Worm (Caenorhabditis elegans) whole organism, L4/young adult: ENCODE data around the gene F20D1.22.

ENCODE experiments used
- W03F9.2 ChIP-seq: fragments of 150-350 bp; optimal IDR thresholded peaks from 2 replicates; lab custom pipeline; 2014; ENCODE audit warnings: missing biosample characterization, missing genetic modification characterization
- dao-5 ChIP-seq: sonication (generic microtip); optimal IDR thresholded peaks from 2 replicates; lab custom pipeline; 2016; ENCODE audit warnings: missing genotype, missing genetic modification characterization, moderate library complexity, missing compliant biosample characterization
- him-1 ChIP-seq: sonication (generic microtip); optimal IDR thresholded peaks from 2 replicates; lab custom pipeline; 2016; ENCODE audit warnings: missing genotype, missing genetic modification reagents, missing genetic modification characterization, missing compliant biosample characterization

Gene F20D1.22

DNA sequence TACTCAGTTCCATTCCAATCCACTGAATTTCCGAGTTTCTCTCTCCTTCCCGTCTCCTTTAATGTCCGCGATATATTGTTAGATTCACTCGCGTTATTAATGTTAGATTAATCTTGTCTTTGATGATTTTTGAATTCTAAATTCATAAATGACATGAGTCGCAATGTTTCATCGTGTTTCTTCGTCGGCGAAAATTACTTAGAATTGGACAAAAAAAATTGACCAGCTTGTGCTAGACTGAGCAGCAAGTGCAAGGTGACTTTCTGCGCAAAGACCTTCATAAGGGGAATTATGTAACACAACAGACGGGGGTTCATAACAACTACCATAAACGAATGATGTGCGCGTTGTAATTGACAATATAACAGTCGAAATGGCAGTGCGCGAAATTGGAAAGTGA, 8.2 kb upstream of the F20D1.22 start:
- TF ChIP-seq W03F9.2 (tag; lab: Kevin White, UChicago) (no peak), him-1 (tag; lab: Kevin White, UChicago) (no peak), dao-5 (tag; lab: Kevin White, UChicago) (no peak)

DNA sequence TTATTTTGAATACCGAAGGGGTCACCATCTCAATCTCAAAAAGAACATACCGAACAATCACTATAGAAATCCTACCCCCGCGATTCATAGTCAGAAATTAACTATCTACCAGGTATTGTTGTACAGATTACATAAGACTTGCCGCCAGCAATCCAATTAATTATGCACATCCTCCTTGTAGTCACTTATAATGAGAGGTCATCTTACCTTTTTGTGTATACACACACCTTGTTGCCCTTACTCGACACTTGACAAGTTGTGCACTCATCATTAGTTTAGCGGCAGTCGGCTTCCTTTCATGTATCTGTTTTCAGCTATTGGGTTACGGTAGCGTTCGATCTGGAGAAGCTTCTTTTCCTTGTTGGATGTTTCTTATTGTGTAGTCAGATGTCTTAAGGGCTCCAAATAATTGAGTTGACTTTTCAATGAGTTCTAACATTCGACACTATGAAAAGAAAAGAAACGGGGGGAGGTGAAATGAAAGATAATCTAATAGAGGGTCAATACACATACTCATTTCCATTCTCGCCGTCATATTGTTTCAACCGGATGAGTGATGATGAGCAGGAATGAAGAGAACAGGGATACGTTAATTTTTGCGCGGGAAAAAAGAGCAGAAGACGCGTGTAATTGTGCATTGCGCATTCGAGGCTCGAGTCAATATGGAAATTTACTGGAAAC, 7.1 kb upstream of the F20D1.22 start:
- TF ChIP-seq him-1 (tag; lab: Kevin White, UChicago) = no peak
- TF ChIP-seq dao-5 (tag; lab: Kevin White, UChicago) = no peak
- no peak for TF ChIP-seq W03F9.2 (tag; lab: Kevin White, UChicago)

DNA sequence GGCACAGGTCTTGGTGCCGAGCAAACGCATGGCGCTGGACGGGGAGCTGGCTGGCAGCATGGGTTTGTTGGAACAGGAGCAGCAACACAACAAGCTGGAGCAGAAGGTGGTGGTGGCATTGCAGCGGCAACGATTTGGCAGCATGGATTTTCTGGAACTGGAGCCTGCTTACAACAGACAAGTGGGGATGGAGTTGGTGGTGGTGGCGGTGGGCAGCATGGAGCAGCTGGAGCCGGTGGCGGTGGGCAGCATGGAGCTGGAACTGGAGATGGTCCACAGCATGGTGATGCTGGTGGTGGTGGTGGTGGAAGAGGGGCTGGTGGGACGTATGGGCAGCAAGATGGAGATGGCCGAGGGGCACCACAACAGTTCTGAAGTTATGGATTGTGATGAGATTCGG, 5.8 kb upstream of the F20D1.22 start:
- TF ChIP-seq W03F9.2 (tag; lab: Kevin White, UChicago) (no peak), dao-5 (tag; lab: Kevin White, UChicago) (no peak), him-1 (tag; lab: Kevin White, UChicago) (no peak)

DNA sequence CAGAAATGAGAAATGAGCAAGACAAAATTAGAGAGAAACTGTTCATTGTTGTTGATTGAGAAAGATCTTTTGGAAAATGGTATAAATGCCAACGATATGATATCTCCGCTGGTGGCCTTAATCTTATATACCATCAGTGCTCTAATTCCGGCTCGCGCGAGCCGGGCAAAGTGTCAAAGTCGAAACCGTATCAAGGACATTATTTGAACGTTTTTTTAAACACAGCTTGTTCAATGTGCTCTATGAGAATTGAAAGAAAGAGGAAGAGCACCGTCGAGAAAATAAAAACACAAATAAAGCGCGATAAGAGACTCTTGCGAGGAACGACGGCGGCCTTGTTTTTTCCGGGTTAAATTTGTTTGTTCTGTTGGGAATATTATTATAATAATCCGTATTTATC, 5.1 kb upstream of the F20D1.22 start, which contains the start of gene idpp-3:
Gene idpp-3 (minus strand): TSS at position 101 of the 400 bp plus-strand sequence.
- no peak for TF ChIP-seq dao-5 (tag; lab: Kevin White, UChicago)
- no peak for TF ChIP-seq W03F9.2 (tag; lab: Kevin White, UChicago)
- no peak for TF ChIP-seq him-1 (tag; lab: Kevin White, UChicago)

DNA sequence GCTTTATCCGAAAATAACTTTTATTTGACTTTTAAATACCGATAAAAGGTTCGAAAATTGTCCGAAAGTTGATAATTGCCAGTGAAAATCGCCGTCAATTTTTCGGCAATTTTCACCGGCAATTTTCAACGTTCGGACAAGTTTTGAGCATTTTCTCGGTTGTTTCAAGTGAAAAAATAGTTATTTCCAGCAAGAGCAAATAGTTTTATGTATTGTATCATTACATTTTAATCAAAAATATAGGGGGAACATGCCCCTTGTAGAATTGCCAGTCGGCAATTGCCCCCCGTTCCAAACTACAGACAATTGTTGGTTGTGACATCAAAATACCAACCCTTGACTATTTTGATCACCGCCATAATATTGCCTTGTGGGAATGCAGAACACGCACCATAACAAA, 4.2 kb upstream of the F20D1.22 start, which contains the start of gene rgs-10:
Gene rgs-10 (plus strand): TSS at position 301 of the 400 bp plus-strand sequence.
- TF ChIP-seq him-1 (tag; lab: Kevin White, UChicago) (no peak), dao-5 (tag; lab: Kevin White, UChicago) (no peak), W03F9.2 (tag; lab: Kevin White, UChicago) (no peak)

DNA sequence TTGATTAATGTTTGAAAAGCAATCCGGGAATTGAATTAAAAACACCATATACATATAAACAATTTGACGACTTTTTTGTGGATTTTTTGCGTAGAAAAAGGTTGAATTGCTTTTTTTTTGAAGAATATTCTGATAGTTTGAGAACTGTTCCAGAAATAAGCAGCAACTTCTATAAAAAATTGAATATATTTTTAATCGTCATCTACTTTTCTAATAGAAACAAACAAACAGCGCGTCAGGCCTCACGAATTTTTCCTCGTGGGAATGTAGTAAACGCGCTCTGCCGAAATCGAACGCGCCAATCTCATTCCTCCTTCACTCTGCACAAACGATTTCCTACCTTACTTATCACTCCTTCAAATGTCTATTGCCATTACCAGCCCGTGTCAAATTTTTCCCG, 2.4 kb upstream of the F20D1.22 start, which contains the start of gene rgs-11:
Gene rgs-11 (plus strand): TSS at position 301 of the 400 bp plus-strand sequence.
- TF ChIP-seq him-1 (tag; lab: Kevin White, UChicago) (no peak), W03F9.2 (tag; lab: Kevin White, UChicago) (no peak), dao-5 (tag; lab: Kevin White, UChicago) (no peak)

DNA sequence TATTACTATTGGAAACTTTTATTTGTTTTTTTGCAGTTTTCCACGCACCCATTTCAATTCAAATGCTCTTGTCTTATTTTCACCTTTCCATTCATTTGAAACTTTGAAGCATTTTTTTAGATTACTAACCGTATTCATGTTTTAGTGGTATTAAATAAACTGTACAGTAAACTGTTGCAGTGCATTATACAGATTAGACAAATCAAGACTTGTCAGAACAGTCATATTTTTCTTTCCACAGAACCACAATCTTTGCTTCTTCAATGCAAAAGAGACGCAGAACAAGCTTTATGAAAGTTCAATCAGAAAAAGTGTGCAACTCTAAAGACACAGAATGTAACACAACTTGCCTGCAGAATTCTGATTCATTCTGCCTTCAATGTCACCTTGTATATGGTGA, 854 bp upstream of the F20D1.22 start, which contains the start of gene F45B8.5:
Gene F45B8.5 (plus strand): TSS at position 301 of the 400 bp plus-strand sequence.
- no peak for TF ChIP-seq W03F9.2 (tag; lab: Kevin White, UChicago)
- TF ChIP-seq dao-5 (tag; lab: Kevin White, UChicago) = no peak
- TF ChIP-seq him-1 (tag; lab: Kevin White, UChicago) = no peak

DNA sequence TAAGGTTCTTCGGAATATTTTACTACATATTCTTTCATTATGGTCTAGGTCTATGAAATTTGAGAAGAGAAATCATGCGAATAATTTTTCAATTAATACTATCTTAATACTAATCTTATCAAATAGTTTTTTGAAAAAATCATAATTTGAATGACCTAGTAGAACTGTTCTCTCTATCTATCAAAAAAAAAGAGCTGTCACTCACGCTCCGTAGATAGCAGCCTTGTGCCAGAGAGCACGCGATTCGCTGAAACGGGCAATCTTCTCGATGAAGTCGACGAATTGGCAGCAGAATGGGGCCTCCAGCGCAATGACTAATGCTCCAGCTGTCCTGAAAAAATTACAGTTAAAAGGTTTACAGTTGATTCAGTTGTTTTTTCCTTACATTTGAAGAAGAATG, 3.0 kb downstream of the F20D1.22 start:
- TF ChIP-seq him-1 (tag; lab: Kevin White, UChicago) (no peak), dao-5 (tag; lab: Kevin White, UChicago) (no peak), W03F9.2 (tag; lab: Kevin White, UChicago) (no peak)

DNA sequence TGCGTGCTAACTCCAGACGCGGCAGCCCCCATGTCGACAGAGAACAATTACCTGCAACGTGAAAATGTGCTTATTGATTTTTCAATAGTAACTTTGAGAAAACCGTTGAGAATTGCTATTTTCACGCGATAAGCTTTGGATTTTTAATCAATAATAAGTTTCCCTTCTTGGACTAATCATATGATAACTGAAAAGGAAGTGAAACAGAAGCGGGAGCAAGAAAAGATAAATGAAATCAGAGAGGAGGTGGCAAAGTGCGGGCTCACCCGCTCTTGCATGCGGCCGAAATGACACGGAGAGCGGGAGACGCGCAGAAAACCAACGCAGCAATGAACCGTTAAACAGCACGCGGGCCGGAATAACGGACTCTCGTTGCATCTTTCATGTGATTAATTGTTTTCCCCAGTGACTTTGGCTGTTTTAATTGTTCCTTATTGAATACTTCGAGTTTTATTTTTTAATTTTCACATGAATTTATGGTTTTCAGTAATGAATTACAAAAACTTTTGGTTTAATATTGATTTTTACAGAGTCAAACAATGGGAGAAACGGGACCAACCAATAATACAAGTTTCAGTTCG, 3.7 kb downstream of the F20D1.22 start, which contains the start of the genes flwr-1 and tbc-1:
Gene flwr-1 (minus strand): TSS at position 51 of the 581 bp plus-strand sequence.
Gene tbc-1 (plus strand): TSS at position 531 of the 581 bp plus-strand sequence.
- no peak for TF ChIP-seq dao-5 (tag; lab: Kevin White, UChicago)
- no peak for TF ChIP-seq him-1 (tag; lab: Kevin White, UChicago)
- TF ChIP-seq W03F9.2 (tag; lab: Kevin White, UChicago) = no peak

DNA sequence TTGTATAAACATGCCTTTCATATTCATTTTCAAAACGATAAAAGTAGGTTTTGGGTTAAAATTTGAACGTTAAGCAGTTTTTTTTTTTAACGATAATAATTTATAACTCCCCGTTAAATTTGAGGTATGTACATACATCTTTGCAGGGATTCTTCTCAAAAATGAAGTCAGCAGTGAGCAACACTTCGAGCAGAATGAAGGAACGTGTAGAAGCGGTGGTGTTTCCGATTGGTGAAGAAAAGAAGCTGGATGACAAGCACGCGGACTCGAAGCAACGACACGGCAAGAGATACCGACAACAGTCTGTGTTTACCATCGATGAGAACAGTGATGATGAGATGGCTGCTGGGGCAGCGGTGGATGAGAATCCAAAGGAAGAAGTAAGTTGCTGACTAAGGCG, 6.5 kb downstream of the F20D1.22 start:
- TF ChIP-seq him-1 (tag; lab: Kevin White, UChicago) (no peak), dao-5 (tag; lab: Kevin White, UChicago) (no peak), W03F9.2 (tag; lab: Kevin White, UChicago) (no peak)

DNA sequence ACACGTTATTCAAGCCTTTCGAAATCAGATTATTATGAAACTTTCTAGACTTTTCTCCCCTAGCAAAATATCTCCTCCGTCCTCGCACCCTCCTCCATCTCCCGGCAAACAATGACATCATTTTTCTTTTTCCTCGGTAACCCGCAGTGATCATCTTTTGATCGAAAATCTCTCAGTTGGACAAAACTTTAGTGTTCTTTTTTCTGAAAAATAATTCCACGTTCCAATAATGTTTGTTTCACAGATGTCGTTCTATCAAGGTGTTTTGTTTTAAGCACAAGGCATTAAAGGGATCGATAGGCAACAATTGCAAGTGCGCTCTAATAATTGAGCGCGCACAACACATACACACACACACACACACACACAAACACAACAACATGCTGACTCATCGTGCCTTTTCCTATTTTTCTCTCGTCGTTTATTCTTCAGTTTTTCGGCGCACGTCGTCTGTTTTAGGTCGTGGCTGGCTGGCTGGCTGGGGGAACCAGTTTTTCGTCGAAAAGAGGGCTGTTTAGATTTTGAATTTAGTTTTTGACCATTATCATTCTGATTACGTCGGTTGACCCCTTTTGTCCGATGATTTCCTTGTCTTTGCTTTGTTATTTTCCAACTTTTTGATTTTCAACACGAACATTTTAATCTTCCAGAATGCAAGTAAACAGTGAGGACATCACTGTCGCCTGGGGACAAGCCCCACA, 9.0 kb downstream of the F20D1.22 start, which contains the start of gene F20D1.3:
Gene F20D1.3 (plus strand): TSS at position 651 of the 701 bp plus-strand sequence.
- TF ChIP-seq him-1 (tag; lab: Kevin White, UChicago) = no peak
- peak; percentile 24 for TF ChIP-seq W03F9.2 (tag; lab: Kevin White, UChicago)

DNA sequence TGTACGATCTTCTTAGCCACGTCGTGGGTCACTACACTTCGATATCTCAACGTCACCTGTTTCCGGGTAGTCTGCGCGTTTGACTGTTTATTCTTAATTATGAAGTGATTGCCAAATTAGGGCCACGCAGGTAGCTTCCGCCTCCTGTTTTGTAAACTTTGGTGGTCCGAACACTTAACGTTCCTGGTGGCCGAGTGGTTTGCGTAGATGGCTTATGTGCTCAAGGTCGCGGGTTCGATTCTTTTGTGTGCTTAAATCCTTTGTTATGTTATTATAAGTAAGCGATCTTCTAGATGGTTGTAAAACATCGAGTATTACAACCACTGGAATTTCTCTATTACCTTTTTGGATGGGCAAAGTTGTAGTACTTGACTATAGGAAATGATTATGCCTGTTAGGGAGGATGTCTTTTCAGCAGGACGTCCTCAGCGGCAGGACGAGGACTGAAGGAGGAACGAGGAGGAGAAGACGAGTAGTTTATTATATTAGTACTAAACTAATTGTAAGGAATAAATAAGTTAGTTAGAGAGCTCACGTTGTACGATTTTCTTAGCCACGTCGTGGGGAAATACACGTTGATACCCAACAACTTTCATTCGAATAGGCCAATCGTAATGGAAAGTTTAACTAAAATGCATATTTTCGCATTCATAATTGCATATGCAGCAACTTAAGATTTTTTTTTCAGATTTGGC, 10.4 kb downstream of the F20D1.22 start:
- TF ChIP-seq dao-5 (tag; lab: Kevin White, UChicago) = no peak
- no peak for TF ChIP-seq W03F9.2 (tag; lab: Kevin White, UChicago)
- no peak for TF ChIP-seq him-1 (tag; lab: Kevin White, UChicago)
